Fruit fly (Drosophila melanogaster) whole organism, adult: ENCODE measurements around the gene wkd.

ENCODE experiments used
- CG12768 ChIP-seq: fragments of 200-800 bp; sonication (Bioruptor generic); optimal IDR thresholded peaks from 2 replicates; lab custom pipeline; 2017; ENCODE audit warnings: missing biosample characterization, missing genetic modification characterization, mild to moderate bottlenecking, moderate library complexity, missing genetic modification reagents
- CG33017 ChIP-seq: fragments of 200-800 bp; sonication (Bioruptor generic); optimal IDR thresholded peaks from 2 replicates; lab custom pipeline; 2018; ENCODE audit warnings: missing biosample characterization, mild to moderate bottlenecking, missing genetic modification characterization, moderate library complexity
- Hr96 ChIP-seq: fragments of 200-800 bp; sonication (Bioruptor generic); optimal IDR thresholded peaks from 2 replicates; lab custom pipeline; 2016; ENCODE audit warnings: missing biosample characterization, missing genetic modification characterization
- bab1 ChIP-seq: fragments of 200-800 bp; sonication (Bioruptor generic); optimal IDR thresholded peaks from 3 replicates; lab custom pipeline; 2019; ENCODE audit warnings: missing biosample characterization, mild to moderate bottlenecking, missing genetic modification characterization, moderate library complexity
- kay ChIP-seq: fragments of 200-800 bp; sonication (Bioruptor generic); peaks from one replicate; lab custom pipeline; 2016; ENCODE audit warnings: missing biosample characterization, missing genetic modification characterization, borderline replicate concordance
- pad ChIP-seq: fragments of 200-800 bp; sonication (Bioruptor generic); optimal IDR thresholded peaks from 3 replicates; lab custom pipeline; 2017; ENCODE audit warnings: missing biosample characterization, missing genetic modification characterization, mild to moderate bottlenecking, moderate library complexity, missing genetic modification reagents

DNA sequence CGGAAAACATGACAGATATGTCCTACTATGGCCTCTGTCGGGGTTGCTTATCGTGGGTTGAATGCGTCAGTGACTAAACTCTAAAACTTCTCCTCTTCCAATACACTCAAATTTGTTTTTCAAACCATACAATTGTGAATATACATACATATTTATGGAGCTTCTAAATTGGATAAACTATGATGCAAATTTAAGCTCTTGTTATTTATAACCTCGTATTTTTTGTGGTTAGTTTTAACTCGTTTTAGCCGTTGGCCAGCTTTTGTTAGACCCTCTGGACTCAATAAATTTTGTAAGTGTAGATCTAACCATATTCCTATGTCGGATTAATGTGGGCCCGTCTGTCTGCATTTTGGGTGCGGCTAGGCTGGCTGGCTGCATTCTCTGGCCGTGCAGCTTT lies 36.0 kb downstream of the wkd start:
- TF ChIP-seq CG12768 (GFP tag; lab: Kevin White, UChicago) (no peak), kay (GFP tag; lab: Kevin White, UChicago) (no peak), CG33017 (tag; lab: Kevin White, UChicago) (no peak), Hr96 (no peak), bab1 (GFP tag; lab: Kevin White, UChicago) (no peak), pad (GFP tag; lab: Kevin White, UChicago) (no peak)
